Worm (Caenorhabditis elegans) whole organism, early embryonic: ENCODE results near the gene sri-4.

Experiments
- B0310.2 ChIP-seq: sonication (generic microtip); optimal IDR thresholded peaks from 2 replicates; lab custom pipeline; 2016; ENCODE audit warnings: mild to moderate bottlenecking, missing genetic modification characterization, missing compliant biosample characterization
- F13C5.2 ChIP-seq: sonication (generic microtip); optimal IDR thresholded peaks from 2 replicates; lab custom pipeline; 2017; ENCODE audit warnings: mild to moderate bottlenecking, missing genetic modification characterization, inconsistent platforms, missing compliant biosample characterization
- aly-1 ChIP-seq: sonication (generic microtip); optimal IDR thresholded peaks from 2 replicates; lab custom pipeline; 2016; ENCODE audit warnings: missing genetic modification characterization, missing compliant biosample characterization
- ama-1 ChIP-seq: fragments of 150-350 bp; optimal IDR thresholded peaks from 2 replicates; lab custom pipeline; 2014
- ceh-13 ChIP-seq: fragments of 200-800 bp; sonication (Bioruptor generic); optimal IDR thresholded peaks from 2 replicates; lab custom pipeline; 2018; ENCODE audit warnings: mild to moderate bottlenecking, missing genetic modification characterization, missing compliant biosample characterization
- ceh-36 ChIP-seq: sonication (generic microtip); optimal IDR thresholded peaks from 2 replicates; lab custom pipeline; 2016; ENCODE audit warnings: missing genetic modification characterization, inconsistent platforms, missing compliant biosample characterization
- ets-7 ChIP-seq: sonication (generic microtip); optimal IDR thresholded peaks from 2 replicates; lab custom pipeline; 2016; ENCODE audit warnings: missing genotype, missing genetic modification characterization, missing compliant biosample characterization
- flt-1 ChIP-seq: fragments of 200-800 bp; sonication (Bioruptor generic); IDR thresholded peaks from 2 replicates; pipeline ENCODE4 v1.3.6; 2022; ENCODE audit warnings: missing genetic modification characterization, missing compliant biosample characterization
- hmbx-1 ChIP-seq: sonication (generic microtip); optimal IDR thresholded peaks from 2 replicates; lab custom pipeline; 2016; ENCODE audit warnings: mild to moderate bottlenecking, missing genetic modification characterization, missing compliant biosample characterization
- hmg-4 ChIP-seq: fragments of 200-800 bp; sonication (Bioruptor generic); optimal IDR thresholded peaks from 2 replicates; lab custom pipeline; 2018; ENCODE audit warnings: mild to moderate bottlenecking, missing genetic modification characterization, missing compliant biosample characterization
- hnd-1 ChIP-seq: sonication (generic microtip); optimal IDR thresholded peaks from 2 replicates; lab custom pipeline; 2016; ENCODE audit warnings: missing genetic modification characterization, missing compliant biosample characterization
- pes-1 ChIP-seq: fragments of 200-800 bp; sonication (Bioruptor generic); IDR thresholded peaks from 2 replicates; pipeline ENCODE4 v1.3.6; 2022; ENCODE audit warnings: missing genetic modification reagents, missing genetic modification characterization, missing compliant biosample characterization
- scrt-1 ChIP-seq: fragments of 200-800 bp; sonication (Bioruptor generic); IDR thresholded peaks from 2 replicates; pipeline ENCODE4 v1.3.6; 2022; ENCODE audit warnings: missing genetic modification characterization, missing compliant biosample characterization
- sea-1 ChIP-seq: fragments of 200-800 bp; sonication (Bioruptor generic); conservative IDR thresholded peaks from 2 replicates; pipeline ENCODE4 v1.3.6; 2022; ENCODE audit warnings: missing genetic modification characterization, missing compliant biosample characterization
- tbx-11 ChIP-seq: fragments of 200-800 bp; sonication (Bioruptor generic); IDR thresholded peaks from 2 replicates; pipeline ENCODE4 v1.3.6; 2022; ENCODE audit warnings: missing genetic modification characterization, missing compliant biosample characterization
- tbx-37 ChIP-seq: fragments of 200-800 bp; sonication (Bioruptor generic); conservative IDR thresholded peaks from 2 replicates; pipeline ENCODE4 v1.3.6; 2022; ENCODE audit warnings: missing genetic modification reagents, missing genetic modification characterization, missing compliant biosample characterization
- tra-4 ChIP-seq: sonication (generic microtip); optimal IDR thresholded peaks from 2 replicates; lab custom pipeline; 2017; ENCODE audit warnings: missing genetic modification characterization, missing compliant biosample characterization

The sri-4 gene

DNA sequence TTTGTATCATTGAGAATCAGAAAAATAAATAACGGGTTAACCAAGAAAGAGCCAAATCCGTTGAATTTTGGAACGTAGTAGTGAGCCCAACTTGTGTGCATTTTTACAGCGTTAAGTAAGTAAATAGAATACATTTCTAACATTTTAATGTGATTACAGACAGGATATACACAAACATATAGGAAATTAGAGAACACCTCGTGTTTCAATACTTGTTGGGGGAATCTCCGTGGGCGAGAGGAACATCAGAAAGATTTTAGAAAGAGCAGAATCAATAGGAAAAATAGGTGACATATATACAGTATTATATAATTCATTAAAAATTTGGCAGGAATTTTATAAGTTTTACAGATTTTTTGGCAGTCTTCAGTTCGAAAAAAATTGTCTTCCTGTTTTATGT is 9.4 kb upstream of the sri-4 start, which contains the start of gene srj-24:
Gene srj-24 (minus strand): TSS at position 101 of the 400 bp plus-strand sequence.
- no peak for TF ChIP-seq aly-1 (tag; lab: Kevin White, UChicago)
- no peak for TF ChIP-seq ceh-13 (GFP tag; lab: Kevin White, UChicago)
- TF ChIP-seq hnd-1 (tag; lab: Kevin White, UChicago), result no peak
- TF ChIP-seq flt-1, result no peak
- no peak for TF ChIP-seq pes-1 (GFP tag; lab: Robert Waterston, UW)
- no peak for TF ChIP-seq sea-1
- TF ChIP-seq hmbx-1 (tag; lab: Kevin White, UChicago), result no peak
- no peak for TF ChIP-seq tbx-37 (GFP tag; lab: Robert Waterston, UW)
- TF ChIP-seq ceh-36 (tag; lab: Kevin White, UChicago), result no peak
- no peak for TF ChIP-seq F13C5.2 (tag; lab: Kevin White, UChicago)

DNA sequence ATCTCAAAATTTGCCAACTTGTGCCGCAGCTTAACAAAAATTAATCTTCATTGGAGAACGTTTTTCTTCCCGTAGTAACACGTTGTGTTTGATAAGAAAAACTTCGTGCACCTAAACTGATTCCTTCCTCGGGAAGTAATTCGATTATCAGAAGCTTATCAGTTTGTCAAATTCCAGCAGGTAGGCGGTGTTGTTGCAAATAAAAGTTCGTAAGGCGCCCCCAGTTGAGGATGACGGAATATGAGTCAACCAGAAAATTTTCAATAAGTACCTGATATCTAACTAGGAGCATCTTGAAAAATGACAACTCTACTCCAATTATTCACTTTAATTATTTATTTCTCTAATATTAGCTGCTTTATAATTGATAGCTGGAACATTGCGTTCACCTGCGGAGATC is 6.3 kb upstream of the sri-4 start, which contains the start of gene C05E4.7:
Gene C05E4.7 (plus strand): TSS at position 301 of the 400 bp plus-strand sequence.
- no peak for TF ChIP-seq flt-1
- TF ChIP-seq F13C5.2 (tag; lab: Kevin White, UChicago), result no peak
- TF ChIP-seq tbx-37 (GFP tag; lab: Robert Waterston, UW), result no peak
- TF ChIP-seq tra-4, result no peak
- TF ChIP-seq tbx-11 (GFP tag; lab: Robert Waterston, UW), result no peak
- no peak for TF ChIP-seq ceh-13 (GFP tag; lab: Kevin White, UChicago)
- TF ChIP-seq ama-1 (lab: Kevin White, UChicago), result no peak
- TF ChIP-seq ceh-36 (tag; lab: Kevin White, UChicago), result no peak
- no peak for TF ChIP-seq scrt-1 (GFP tag; lab: Robert Waterston, UW)
- TF ChIP-seq hmg-4 (GFP tag; lab: Kevin White, UChicago), result no peak
- TF ChIP-seq B0310.2 (tag; lab: Kevin White, UChicago), result no peak
- TF ChIP-seq hmbx-1 (tag; lab: Kevin White, UChicago), result no peak

DNA sequence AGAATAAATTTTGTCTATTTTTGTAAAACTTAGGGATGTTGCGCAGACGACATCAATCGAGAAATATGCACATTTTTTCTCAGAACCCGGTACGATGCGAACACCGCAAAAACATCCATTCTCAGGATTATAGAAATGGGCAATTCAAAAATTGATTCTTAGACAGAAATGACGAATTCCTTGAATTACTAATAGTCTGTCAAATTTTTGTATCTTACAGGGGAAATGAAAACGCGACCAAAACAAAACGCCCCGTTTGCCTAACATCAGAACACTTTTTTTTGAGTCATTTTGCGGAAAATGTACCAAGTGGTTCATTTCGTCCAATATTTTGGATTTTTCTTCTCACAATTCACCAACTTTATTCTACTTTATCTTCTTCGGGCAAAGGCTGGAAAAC is 4.8 kb upstream of the sri-4 start, which contains the start of gene str-134:
Gene str-134 (plus strand): TSS at position 301 of the 400 bp plus-strand sequence.
- TF ChIP-seq scrt-1 (GFP tag; lab: Robert Waterston, UW) (no peak), pes-1 (GFP tag; lab: Robert Waterston, UW) (no peak), tbx-11 (GFP tag; lab: Robert Waterston, UW) (no peak), ama-1 (lab: Kevin White, UChicago) (no peak), aly-1 (tag; lab: Kevin White, UChicago) (no peak), hnd-1 (tag; lab: Kevin White, UChicago) (no peak)

DNA sequence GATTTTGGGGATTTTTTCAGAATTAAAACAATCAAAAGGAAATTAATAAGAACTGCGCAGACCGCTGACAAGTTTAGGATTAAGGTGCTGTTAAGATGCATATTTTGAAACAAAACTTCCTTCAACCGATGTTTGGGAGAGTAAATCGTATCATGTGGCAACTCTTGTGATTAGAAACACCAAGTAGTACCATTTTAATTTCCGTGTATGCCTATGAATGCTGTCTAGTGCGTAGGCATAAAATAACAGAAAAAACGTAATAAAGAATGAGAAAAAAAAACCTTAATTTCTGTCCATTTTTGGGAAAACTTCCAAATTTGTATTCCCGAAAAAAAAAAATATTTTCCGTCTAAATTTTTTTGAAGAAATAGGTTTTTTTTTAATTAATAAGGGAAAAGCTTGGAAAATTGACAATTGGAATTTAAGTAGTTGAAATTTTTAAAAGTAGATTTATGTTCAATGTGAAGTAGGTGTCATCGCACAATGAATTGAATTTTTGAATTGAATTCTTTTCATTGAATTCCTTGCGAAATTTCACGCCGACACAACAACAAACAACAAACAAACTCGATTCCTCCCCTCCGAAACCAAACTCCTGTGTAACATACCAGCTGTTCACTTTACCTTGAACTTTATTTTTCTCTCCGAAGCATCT is 4.7 kb downstream of the sri-4 start, which contains the start of the genes str-262 and srp-1:
Gene str-262 (minus strand): TSS at position 101 of the 655 bp plus-strand sequence.
Gene srp-1 (plus strand): TSS at position 605 of the 655 bp plus-strand sequence.
- TF ChIP-seq ceh-13 (GFP tag; lab: Kevin White, UChicago) (no peak), ama-1 (lab: Kevin White, UChicago) (no peak), hnd-1 (tag; lab: Kevin White, UChicago) (no peak), tbx-37 (GFP tag; lab: Robert Waterston, UW) (no peak), hmbx-1 (tag; lab: Kevin White, UChicago) (no peak), hmg-4 (GFP tag; lab: Kevin White, UChicago) (no peak), ets-7 (tag; lab: Kevin White, UChicago) (no peak), aly-1 (tag; lab: Kevin White, UChicago) (no peak), flt-1 (no peak), sea-1 (no peak), scrt-1 (GFP tag; lab: Robert Waterston, UW) (no peak), tra-4 (no peak), B0310.2 (tag; lab: Kevin White, UChicago) (no peak), F13C5.2 (tag; lab: Kevin White, UChicago) (no peak)

DNA sequence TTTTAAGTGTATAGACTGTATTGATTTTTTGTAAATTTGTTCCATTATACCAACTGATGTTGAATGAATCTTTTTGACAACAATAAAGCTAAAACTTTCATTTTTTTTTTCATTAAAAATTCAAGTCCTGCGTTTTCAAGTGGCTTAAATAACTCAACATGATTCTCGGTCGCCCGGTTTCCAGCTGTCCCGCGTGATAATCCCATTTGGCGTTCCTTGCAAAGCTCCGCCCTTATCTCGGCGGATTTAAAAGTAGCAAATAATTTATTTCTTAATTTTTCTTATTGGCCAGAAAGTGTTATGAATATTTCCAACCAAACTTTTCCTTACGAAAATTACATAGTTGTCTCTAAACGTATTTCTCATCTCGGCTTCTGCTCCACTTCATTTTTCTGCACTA is 8.0 kb downstream of the sri-4 start, which contains the start of gene str-20:
Gene str-20 (plus strand): TSS at position 301 of the 400 bp plus-strand sequence.
- no peak for TF ChIP-seq ceh-13 (GFP tag; lab: Kevin White, UChicago)
- TF ChIP-seq sea-1, result no peak
- TF ChIP-seq tra-4, result no peak
- no peak for TF ChIP-seq B0310.2 (tag; lab: Kevin White, UChicago)
- TF ChIP-seq tbx-37 (GFP tag; lab: Robert Waterston, UW), result no peak
- no peak for TF ChIP-seq pes-1 (GFP tag; lab: Robert Waterston, UW)
- no peak for TF ChIP-seq aly-1 (tag; lab: Kevin White, UChicago)
- TF ChIP-seq ceh-36 (tag; lab: Kevin White, UChicago), result no peak
- TF ChIP-seq ets-7 (tag; lab: Kevin White, UChicago), result no peak

DNA sequence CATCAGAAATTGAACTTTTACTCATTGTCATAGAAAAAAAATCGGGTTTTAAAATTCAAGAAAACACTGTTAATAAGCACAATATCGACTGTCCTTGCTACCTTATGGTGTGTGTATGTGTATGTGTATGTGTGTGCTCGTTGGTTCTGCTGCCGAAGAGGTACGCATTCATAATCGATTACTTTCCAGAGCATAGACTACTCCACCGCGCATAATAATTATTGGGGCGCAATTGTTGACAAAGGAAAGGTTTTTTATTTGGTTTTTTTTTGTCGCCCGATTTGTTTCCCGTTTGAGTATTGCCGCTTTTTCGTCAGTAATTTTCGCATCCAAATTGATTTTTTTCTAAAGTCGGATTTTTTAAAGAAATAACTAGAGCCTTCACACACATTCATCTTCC is 13.1 kb downstream of the sri-4 start, which contains the start of gene C05E4.15:
Gene C05E4.15 (minus strand): TSS at position 101 of the 400 bp plus-strand sequence.
- TF ChIP-seq F13C5.2 (tag; lab: Kevin White, UChicago) (no peak), ceh-13 (GFP tag; lab: Kevin White, UChicago) (no peak), hmg-4 (GFP tag; lab: Kevin White, UChicago) (no peak), aly-1 (tag; lab: Kevin White, UChicago) (no peak), tra-4 (no peak), hmbx-1 (tag; lab: Kevin White, UChicago) (no peak), scrt-1 (GFP tag; lab: Robert Waterston, UW) (no peak)

DNA sequence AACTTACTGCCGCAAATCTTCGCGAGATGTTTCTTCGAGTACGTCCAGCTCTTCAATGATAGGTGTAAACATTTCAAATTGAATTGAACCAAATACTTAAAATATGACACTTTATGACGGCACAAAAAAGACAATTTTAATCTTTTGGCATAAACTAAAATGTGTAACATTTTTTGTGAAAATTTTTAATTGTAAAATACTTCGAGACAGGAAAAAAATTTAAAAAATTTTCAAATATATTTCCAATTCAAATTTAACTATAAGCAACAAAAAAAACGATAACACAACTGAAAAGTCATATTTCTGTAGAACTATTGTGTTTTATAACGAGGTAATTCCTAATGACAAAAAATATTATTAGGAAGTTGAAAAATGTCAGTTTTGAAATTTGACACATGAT is 13.7 kb downstream of the sri-4 start, which contains the start of gene C05E4.12:
Gene C05E4.12 (minus strand): TSS at position 101 of the 400 bp plus-strand sequence.
- TF ChIP-seq scrt-1 (GFP tag; lab: Robert Waterston, UW), result no peak
